Worm (Caenorhabditis elegans): ENCODE results near the gene C13A2.12.

DNA sequence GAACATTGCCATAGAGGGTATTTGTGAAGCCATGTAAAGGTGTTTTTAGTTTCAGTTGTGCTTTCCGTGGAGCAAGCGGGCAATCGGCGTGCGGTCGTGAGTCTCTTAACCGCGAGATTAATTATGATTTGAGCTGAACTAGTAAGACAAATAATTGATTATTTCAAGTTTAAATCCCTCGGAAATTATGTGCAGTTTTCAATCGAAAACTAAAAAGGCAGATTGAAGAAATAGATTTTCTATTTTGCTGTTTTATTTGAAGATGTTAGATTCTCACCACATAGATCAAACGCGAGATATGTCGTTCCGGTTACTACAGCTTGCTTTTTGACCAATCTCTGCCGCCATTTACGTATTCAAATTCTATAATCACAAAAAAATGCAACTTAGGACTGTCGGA is 23.0 kb downstream of the C13A2.12 start, which contains the start of gene C13A2.3:
- TF ChIP-seq unc-62 (GFP tag; optimal IDR thresholded peaks at IDR 0.05) (no peak), dmd-4 (tag; optimal IDR thresholded peaks at IDR 0.05) (no peak), snpc-4 (tag; optimal IDR thresholded peaks at IDR 0.05) (no peak)

Measured in whole organism, L2 larva.